Worm (Caenorhabditis elegans) whole organism, L4 larva: Measurements from ENCODE around the gene mct-6.

ENCODE experiments used
- F49E8.2 ChIP-seq: sonication (generic microtip); optimal IDR thresholded peaks from 2 replicates; lab custom pipeline; 2016; ENCODE audit warnings: missing compliant biosample characterization, mild to moderate bottlenecking, missing genetic modification characterization, borderline replicate concordance
- R02D3.7 ChIP-seq: fragments of 150-350 bp; sonication (generic microtip); optimal IDR thresholded peaks from 3 replicates; lab custom pipeline; 2014; ENCODE audit warnings: missing biosample characterization, missing genetic modification characterization
- arid-1 ChIP-seq: fragments of 200-800 bp; sonication (Bioruptor generic); conservative IDR thresholded peaks from 2 replicates; pipeline ENCODE4 v1.3.6; 2022; ENCODE audit warnings: missing genetic modification reagents, missing genetic modification characterization, missing compliant biosample characterization
- ceh-82 ChIP-seq: sonication (generic microtip); optimal IDR thresholded peaks from 2 replicates; lab custom pipeline; 2017; ENCODE audit warnings: missing biosample characterization, missing genetic modification characterization
- cey-2 ChIP-seq: sonication (generic microtip); optimal IDR thresholded peaks from 3 replicates; lab custom pipeline; 2017; ENCODE audit warnings: missing genetic modification characterization, mild to moderate bottlenecking, missing compliant biosample characterization, antibody characterized with exemption, borderline replicate concordance; ENCODE audit not compliant: insufficient read depth
- daf-16 ChIP-seq, 3 experiments: sonication (generic microtip); optimal IDR thresholded peaks; 2 replicates each; lab custom pipeline; 2016 to 2017; ENCODE audit warnings: missing genetic modification characterization in 3 of 3, missing genetic modification reagents in 3 of 3, mild to moderate bottlenecking in 2 of 3, missing compliant biosample characterization in 2 of 3, missing biosample characterization in 1 of 3, moderate library complexity in 1 of 3
- daf-19 ChIP-seq: fragments of 200-800 bp; sonication (Bioruptor generic); conservative IDR thresholded peaks from 2 replicates; pipeline ENCODE4 v1.3.6; 2022; ENCODE audit warnings: missing genetic modification characterization, missing compliant biosample characterization
- daf-8 ChIP-seq: fragments of 200-800 bp; sonication (Bioruptor generic); IDR thresholded peaks from 2 replicates; pipeline ENCODE4 v1.3.6; 2022; ENCODE audit warnings: missing genetic modification characterization, missing compliant biosample characterization
- fkh-10 ChIP-seq: fragments of 150-350 bp; optimal IDR thresholded peaks from 2 replicates; lab custom pipeline; 2014; ENCODE audit warnings: missing biosample characterization, missing genetic modification reagents, missing genetic modification characterization
- fos-1 ChIP-seq: fragments of 150-350 bp; optimal IDR thresholded peaks from 2 replicates; lab custom pipeline; 2014; ENCODE audit warnings: missing biosample characterization, missing genetic modification characterization
- lin-13 ChIP-seq: fragments of 150-350 bp; optimal IDR thresholded peaks from 2 replicates; lab custom pipeline; 2014; ENCODE audit warnings: missing biosample characterization, missing genetic modification reagents, missing genetic modification characterization
- lin-39 ChIP-seq: fragments of 150-350 bp; optimal IDR thresholded peaks from 2 replicates; lab custom pipeline; 2014; ENCODE audit warnings: missing biosample characterization, missing genetic modification reagents, missing genetic modification characterization
- nhr-11 ChIP-seq: fragments of 150-350 bp; optimal IDR thresholded peaks from 2 replicates; lab custom pipeline; 2014; ENCODE audit warnings: missing biosample characterization, missing genetic modification characterization
- snpc-4 ChIP-seq: fragments of 150-350 bp; optimal IDR thresholded peaks from 2 replicates; lab custom pipeline; 2014; ENCODE audit warnings: missing biosample characterization, missing genetic modification characterization

ce11 chrX:16734970-16735369 lies 35.3 kb downstream of the mct-6 start:
- TF ChIP-seq F49E8.2 (tag; lab: Kevin White, UChicago) (no peak), arid-1 (GFP tag; lab: Robert Waterston, UW) (no peak), snpc-4 (no peak), daf-16 (GFP tag; optimal IDR thresholded peaks at IDR 0.05; lab: Kevin White, UChicago) (no peak), daf-16 (tag; optimal IDR thresholded peaks at IDR 0.05; lab: Kevin White, UChicago) (no peak), fkh-10 (GFP tag; lab: Kevin White, UChicago) (no peak), lin-13 (GFP tag; lab: Kevin White, UChicago) (no peak), daf-19 (GFP tag; lab: Robert Waterston, UW) (no peak), R02D3.7 (tag; lab: Kevin White, UChicago) (no peak), nhr-11 (tag; lab: Kevin White, UChicago) (no peak), cey-2 (tag; lab: Kevin White, UChicago) (no peak), lin-39 (tag; lab: Kevin White, UChicago) (no peak), daf-8 (GFP tag; lab: Robert Waterston, UW) (no peak), fos-1 (no peak), ceh-82 (tag; lab: Kevin White, UChicago) (no peak)
